Worm (Caenorhabditis elegans): ENCODE data around the gene F21H7.3.

ce11 chrV:16209837-16210236, 25.2 kb downstream of the F21H7.3 start, which contains the start of gene oac-15:
- no peak for TF ChIP-seq snpc-4 (tag; optimal IDR thresholded peaks at IDR 0.05)
- no peak for TF ChIP-seq ama-1 (optimal IDR thresholded peaks at IDR 0.05)
- TF ChIP-seq unc-39 (tag; optimal IDR thresholded peaks at IDR 0.05) = no peak
- TF ChIP-seq ceh-82 (tag; optimal IDR thresholded peaks at IDR 0.05) = no peak
- no peak for TF ChIP-seq lsy-2 (tag; optimal IDR thresholded peaks at IDR 0.05)
- TF ChIP-seq skn-1 (tag; optimal IDR thresholded peaks at IDR 0.05) = no peak
- no peak for TF ChIP-seq fos-1 (tag; optimal IDR thresholded peaks at IDR 0.05)
- TF ChIP-seq zag-1 (tag; optimal IDR thresholded peaks at IDR 0.05) = no peak
- TF ChIP-seq lin-39 (tag; optimal IDR thresholded peaks at IDR 0.05) = no peak
- TF ChIP-seq nhr-11 (tag; optimal IDR thresholded peaks at IDR 0.05) = no peak
- TF ChIP-seq blmp-1 (tag; optimal IDR thresholded peaks at IDR 0.05; ENCODE audit: insufficient read depth) = no peak
